Fruit fly (Drosophila melanogaster): Measurements from ENCODE around the gene CG32264.

dm6 chr3L:3755101-3755500 is 51.2 kb downstream of the CG32264 start, which contains the start of gene ppk27:
- TF ChIP-seq Pif1A (GFP tag; optimal IDR thresholded peaks at IDR 0.05) (no peak), CG15710 (tag; optimal IDR thresholded peaks at IDR 0.05) (no peak), Snoo (tag; optimal IDR thresholded peaks at IDR 0.05) (no peak), CG8301 (tag; optimal IDR thresholded peaks at IDR 0.05) (no peak), Ets98B (GFP tag; IDR thresholded peaks at IDR 0.05) (no peak)
